Worm (Caenorhabditis elegans) whole organism, late embryonic: ENCODE data around the gene cutl-9.

Source experiments
- ama-1 ChIP-seq: fragments of 150-350 bp; optimal IDR thresholded peaks from 2 replicates; lab custom pipeline; 2014
- ceh-6 ChIP-seq: fragments of 200-800 bp; sonication (Bioruptor generic); optimal IDR thresholded peaks from 2 replicates; lab custom pipeline; 2018; ENCODE audit warnings: mild to moderate bottlenecking, missing genetic modification characterization, missing compliant biosample characterization
- elt-2 ChIP-seq: sonication (generic microtip); optimal IDR thresholded peaks from 2 replicates; lab custom pipeline; 2016; ENCODE audit warnings: missing genetic modification reagents, missing genetic modification characterization, missing compliant biosample characterization
- fkh-10 ChIP-seq: fragments of 150-350 bp; optimal IDR thresholded peaks from 2 replicates; lab custom pipeline; 2014; ENCODE audit warnings: missing biosample characterization, missing genetic modification reagents, missing genetic modification characterization
- nfya-1 ChIP-seq: sonication (generic microtip); optimal IDR thresholded peaks from 2 replicates; lab custom pipeline; 2017; ENCODE audit warnings: missing genetic modification characterization, mild to moderate bottlenecking, missing compliant biosample characterization, antibody characterized with exemption, moderate library complexity
- nhr-11 ChIP-seq: fragments of 150-350 bp; optimal IDR thresholded peaks from 2 replicates; lab custom pipeline; 2014; ENCODE audit warnings: missing biosample characterization, missing genetic modification characterization
- pag-3 ChIP-seq: sonication (generic microtip); optimal IDR thresholded peaks from 2 replicates; lab custom pipeline; 2016; ENCODE audit warnings: missing compliant biosample characterization, missing genetic modification characterization, borderline replicate concordance
- pha-4 ChIP-seq: fragments of 150-350 bp; optimal IDR thresholded peaks from 2 replicates; lab custom pipeline; 2018; ENCODE audit warnings: missing biosample characterization, missing genetic modification reagents, missing genetic modification characterization
- tbx-2 ChIP-seq: sonication (generic microtip); optimal IDR thresholded peaks from 2 replicates; lab custom pipeline; 2016; ENCODE audit warnings: missing genetic modification characterization, missing compliant biosample characterization

ce11 chrII:10592452-10592851, 29.6 kb upstream of the cutl-9 start, which contains the start of gene crn-5:
- TF ChIP-seq pag-3 (tag; lab: Kevin White, UChicago) (no peak), ama-1 (no peak), elt-2 (tag; lab: Kevin White, UChicago) (no peak), ceh-6 (GFP tag; lab: Kevin White, UChicago) (no peak), pha-4 (tag; lab: Kevin White, UChicago) (no peak), fkh-10 (GFP tag; lab: Kevin White, UChicago) (no peak), nhr-11 (tag; lab: Kevin White, UChicago) (no peak), nfya-1 (tag; lab: Kevin White, UChicago) (no peak), tbx-2 (tag; lab: Kevin White, UChicago) (no peak)
